Worm (Caenorhabditis elegans): ENCODE measurements around the gene Y59H11AM.1.

Gene Y59H11AM.1

ce11 chrIV:8605217-8605616, 34.0 kb downstream of the Y59H11AM.1 start (continued):
- TF ChIP-seq nhr-77 (tag; optimal IDR thresholded peaks at IDR 0.05), result no peak
- TF ChIP-seq zip-2 (tag; optimal IDR thresholded peaks at IDR 0.05), result no peak
- no peak for TF ChIP-seq nhr-111 (GFP tag; optimal IDR thresholded peaks at IDR 0.05)
- no peak for TF ChIP-seq attf-4 (tag; optimal IDR thresholded peaks at IDR 0.05)
- no peak for TF ChIP-seq hif-1 (tag; optimal IDR thresholded peaks at IDR 0.05)
- TF ChIP-seq pqm-1 (tag; optimal IDR thresholded peaks at IDR 0.05), result no peak
- TF ChIP-seq sdz-12 (GFP tag; optimal IDR thresholded peaks at IDR 0.05), result no peak
- no peak for TF ChIP-seq saeg-2 (GFP tag; IDR thresholded peaks at IDR 0.05)
- peak; percentile 66 for TF ChIP-seq nhr-11 (tag; optimal IDR thresholded peaks at IDR 0.05)
- no peak for TF ChIP-seq unc-39 (tag; optimal IDR thresholded peaks at IDR 0.05)
- TF ChIP-seq ama-1 (optimal IDR thresholded peaks at IDR 0.05), result no peak
- no peak for TF ChIP-seq Y5F2A.4 (GFP tag; optimal IDR thresholded peaks at IDR 0.05)
- no peak for TF ChIP-seq T20F7.1 (GFP tag; optimal IDR thresholded peaks at IDR 0.05)
- no peak for TF ChIP-seq zip-11 (GFP tag; IDR thresholded peaks at IDR 0.05)
- no peak for TF ChIP-seq arid-1 (GFP tag; conservative IDR thresholded peaks at IDR 0.05)
- no peak for TF ChIP-seq R02D3.7 (tag; optimal IDR thresholded peaks at IDR 0.05)
- peak in 1 of 2 experiments; percentile 41 for TF ChIP-seq unc-62 (GFP tag; optimal IDR thresholded peaks at IDR 0.05 in 1 of 2)
- TF ChIP-seq unc-62 (tag; optimal IDR thresholded peaks at IDR 0.05), result no peak
- TF ChIP-seq mdl-1 (tag; optimal IDR thresholded peaks at IDR 0.05), result peak in 1 of 2 experiments; percentile 1
- TF ChIP-seq F49E8.2 (tag; optimal IDR thresholded peaks at IDR 0.05; ENCODE audit: borderline replicate concordance), result no peak
- no peak for TF ChIP-seq ces-1 (GFP tag; optimal IDR thresholded peaks at IDR 0.05)
- no peak for TF ChIP-seq ceh-44 (GFP tag; IDR thresholded peaks at IDR 0.05)
- TF ChIP-seq ceh-82 (tag; optimal IDR thresholded peaks at IDR 0.05), result no peak
- TF ChIP-seq ZK337.2 (GFP tag; IDR thresholded peaks at IDR 0.05), result peak; percentile 37; the same call in 1 of the 2 replicates
- TF ChIP-seq nhr-42 (GFP tag; IDR thresholded peaks at IDR 0.05), result no peak

- 0 out of 2 replicates have a peak, but pooled peaks have one; percentile 15 for TF ChIP-seq snpc-1.2 (GFP tag; IDR thresholded peaks at IDR 0.05)
Measured at ce11 chrIV:8607468-8607867, 36.2 kb downstream of the Y59H11AM.1 start.

- TF ChIP-seq nhr-76 (tag; optimal IDR thresholded peaks at IDR 0.05), result no peak
- no peak for TF ChIP-seq lin-38 (GFP tag; IDR thresholded peaks at IDR 0.05)
- no peak for TF ChIP-seq ceh-32 (tag; optimal IDR thresholded peaks at IDR 0.05; ENCODE audit: poor library complexity)
- no peak for TF ChIP-seq mxl-2 (GFP tag; conservative IDR thresholded peaks at IDR 0.05)
- no peak for TF ChIP-seq set-16 (GFP tag; IDR thresholded peaks at IDR 0.05)
- no peak for TF ChIP-seq mdt-29 (GFP tag; IDR thresholded peaks at IDR 0.05)
Measured at ce11 chrIV:8608204-8608603, 37.0 kb downstream of the Y59H11AM.1 start.

ce11 chrIV:8608934-8609333, 37.7 kb downstream of the Y59H11AM.1 start, which contains the start of gene F42A9.6:
Gene F42A9.6 (plus strand): TSS chrIV:8609234.
- TF ChIP-seq ceh-28 (tag; optimal IDR thresholded peaks at IDR 0.05) (no peak), nhr-237 (tag; optimal IDR thresholded peaks at IDR 0.05) (no peak), snpc-4 (tag; optimal IDR thresholded peaks at IDR 0.05) (no peak), nhr-76 (tag; optimal IDR thresholded peaks at IDR 0.05) (no peak), ces-1 (GFP tag; optimal IDR thresholded peaks at IDR 0.05) (no peak), Y105C5A.15 (GFP tag; IDR thresholded peaks at IDR 0.05) (no peak), vab-7 (GFP tag; IDR thresholded peaks at IDR 0.05) (no peak), arid-1 (GFP tag; conservative IDR thresholded peaks at IDR 0.05) (no peak), F44E2.7 (GFP tag; IDR thresholded peaks at IDR 0.05) (no peak), madf-5 (GFP tag; IDR thresholded peaks at IDR 0.05) (no peak)

All from whole organism, L4 larva.